Worm (Caenorhabditis elegans): ENCODE results near the gene vep-2.

Gene vep-2

ce11 chrX:3611740-3612139 lies 16.4 kb upstream of the vep-2 start:
- TF ChIP-seq nhr-12 (tag; optimal IDR thresholded peaks at IDR 0.05) (no peak), fkh-4 (tag; optimal IDR thresholded peaks at IDR 0.05; ENCODE audit: borderline replicate concordance) (no peak), blmp-1 (tag; optimal IDR thresholded peaks at IDR 0.05) (no peak), hlh-17 (GFP tag; optimal IDR thresholded peaks at IDR 0.05; ENCODE audit: borderline replicate concordance) (no peak)

ce11 chrX:3613665-3614064 lies 14.5 kb upstream of the vep-2 start:
- TF ChIP-seq elt-2 (tag; optimal IDR thresholded peaks at IDR 0.05) (peak; percentile 70), nhr-12 (tag; optimal IDR thresholded peaks at IDR 0.05) (no peak), pqm-1 (tag; optimal IDR thresholded peaks at IDR 0.05) (peak; percentile 49), efl-1 (optimal IDR thresholded peaks at IDR 0.05) (no peak), efl-1 (GFP tag; optimal IDR thresholded peaks at IDR 0.05 in 1 of 2) (peak in 1 of 2 experiments; percentile 67), ztf-11 (tag; optimal IDR thresholded peaks at IDR 0.05) (no peak), lin-35 (GFP tag; optimal IDR thresholded peaks at IDR 0.05) (peak in 1 of 2 experiments; percentile 29)

- TF ChIP-seq fkh-4 (tag; optimal IDR thresholded peaks at IDR 0.05; ENCODE audit: borderline replicate concordance) (no peak), sup-37 (GFP tag; optimal IDR thresholded peaks at IDR 0.05) (no peak)
Observed at ce11 chrX:3617218-3617617, 10.9 kb upstream of the vep-2 start, which contains the start of gene del-9. del-9 (minus strand) TSS chrX:3617318.

- no peak for TF ChIP-seq aha-1 (tag; optimal IDR thresholded peaks at IDR 0.05)
- TF ChIP-seq fkh-8 (tag; optimal IDR thresholded peaks at IDR 0.05), result no peak
- TF ChIP-seq hpl-2 (GFP tag; optimal IDR thresholded peaks at IDR 0.05), result no peak
- TF ChIP-seq lin-14 (GFP tag; optimal IDR thresholded peaks at IDR 0.05), result peak; percentile 9
Observed at ce11 chrX:3618842-3619241, 9.3 kb upstream of the vep-2 start.

- no peak for TF ChIP-seq egl-27 (tag; optimal IDR thresholded peaks at IDR 0.05)
- TF ChIP-seq efl-1 (optimal IDR thresholded peaks at IDR 0.05), result no peak
- peak in 1 of 2 experiments; percentile 11 for TF ChIP-seq efl-1 (GFP tag; optimal IDR thresholded peaks at IDR 0.05 in 1 of 2)
Observed at ce11 chrX:3623162-3623561, 5.0 kb upstream of the vep-2 start, which contains the start of gene C18B2.2. C18B2.2 (plus strand) TSS chrX:3623462.

ce11 chrX:3625599-3625998 lies 2.5 kb upstream of the vep-2 start:
- TF ChIP-seq efl-1 (optimal IDR thresholded peaks at IDR 0.05) (no peak), efl-1 (GFP tag; optimal IDR thresholded peaks at IDR 0.05 in 1 of 2) (peak in 1 of 2 experiments; percentile 87), irx-1 (tag; optimal IDR thresholded peaks at IDR 0.05) (no peak), dpl-1 (GFP tag; optimal IDR thresholded peaks at IDR 0.05) (no peak)

- no peak for TF ChIP-seq fos-1 (tag; optimal IDR thresholded peaks at IDR 0.05)
- TF ChIP-seq vab-15 (tag; optimal IDR thresholded peaks at IDR 0.05), result no peak
- TF ChIP-seq aha-1 (tag; optimal IDR thresholded peaks at IDR 0.05), result no peak
- TF ChIP-seq nhr-47 (tag; optimal IDR thresholded peaks at IDR 0.05), result no peak
- no peak for TF ChIP-seq nhr-20 (tag; optimal IDR thresholded peaks at IDR 0.05)
- TF ChIP-seq unc-130 (tag; optimal IDR thresholded peaks at IDR 0.05), result no peak
- TF ChIP-seq ztf-4 (tag; optimal IDR thresholded peaks at IDR 0.05), result no peak
- no peak for TF ChIP-seq nhr-12 (tag; optimal IDR thresholded peaks at IDR 0.05)
- TF ChIP-seq sptf-1 (tag; optimal IDR thresholded peaks at IDR 0.05), result no peak
- no peak for TF ChIP-seq ztf-11 (tag; optimal IDR thresholded peaks at IDR 0.05)
- TF ChIP-seq ama-1 (optimal IDR thresholded peaks at IDR 0.05), result no peak
- TF ChIP-seq nhr-237 (tag; optimal IDR thresholded peaks at IDR 0.05), result no peak
- TF ChIP-seq dsc-1 (tag; optimal IDR thresholded peaks at IDR 0.05), result no peak
- no peak for TF ChIP-seq unc-62 (GFP tag; optimal IDR thresholded peaks at IDR 0.05)
- no peak for TF ChIP-seq nhr-28 (tag; optimal IDR thresholded peaks at IDR 0.05)
- no peak for TF ChIP-seq nhr-77 (tag; optimal IDR thresholded peaks at IDR 0.05)
- no peak for TF ChIP-seq ceh-90 (tag; optimal IDR thresholded peaks at IDR 0.05)
- TF ChIP-seq mep-1 (tag; optimal IDR thresholded peaks at IDR 0.05), result no peak
- TF ChIP-seq F16B12.6 (tag; optimal IDR thresholded peaks at IDR 0.05), result no peak
- TF ChIP-seq egl-27 (tag; optimal IDR thresholded peaks at IDR 0.05), result no peak
Observed at ce11 chrX:3630090-3630489, 2.0 kb downstream of the vep-2 start.

Measured in whole organism, L1 larva.